Worm (Caenorhabditis elegans) whole organism, L4 larva: ENCODE results near the gene Y39C12A.9.

Experiments used
- F10B5.3 ChIP-seq: sonication (generic microtip); optimal IDR thresholded peaks from 2 replicates; lab custom pipeline; 2016; ENCODE audit warnings: mild to moderate bottlenecking, missing genetic modification characterization, missing compliant biosample characterization
- aha-1 ChIP-seq: fragments of 150-350 bp; peaks from one replicate; lab custom pipeline; 2014; ENCODE audit warnings: missing biosample characterization, missing genetic modification characterization
- daf-12 ChIP-seq: fragments of 150-350 bp; optimal IDR thresholded peaks from 2 replicates; lab custom pipeline; 2014; ENCODE audit warnings: missing biosample characterization, missing genetic modification reagents, missing genetic modification characterization
- egl-27 ChIP-seq: sonication (generic microtip); optimal IDR thresholded peaks from 3 replicates; lab custom pipeline; 2017; ENCODE audit warnings: missing biosample characterization, missing genetic modification reagents, missing genetic modification characterization
- lin-13 ChIP-seq: fragments of 150-350 bp; optimal IDR thresholded peaks from 2 replicates; lab custom pipeline; 2014; ENCODE audit warnings: missing biosample characterization, missing genetic modification reagents, missing genetic modification characterization
- lin-39 ChIP-seq: fragments of 150-350 bp; optimal IDR thresholded peaks from 2 replicates; lab custom pipeline; 2014; ENCODE audit warnings: missing biosample characterization, missing genetic modification reagents, missing genetic modification characterization
- mxl-2 ChIP-seq: fragments of 200-800 bp; sonication (Bioruptor generic); conservative IDR thresholded peaks from 2 replicates; pipeline ENCODE4 v1.3.6; 2022; ENCODE audit warnings: missing genetic modification reagents, missing genetic modification characterization, missing compliant biosample characterization
- nhr-11 ChIP-seq: fragments of 150-350 bp; optimal IDR thresholded peaks from 2 replicates; lab custom pipeline; 2014; ENCODE audit warnings: missing biosample characterization, missing genetic modification characterization
- nhr-237 ChIP-seq: sonication (generic microtip); optimal IDR thresholded peaks from 2 replicates; lab custom pipeline; 2017; ENCODE audit warnings: missing biosample characterization, missing genetic modification characterization
- unc-130 ChIP-seq: sonication (generic microtip); optimal IDR thresholded peaks from 2 replicates; lab custom pipeline; 2016; ENCODE audit warnings: missing genetic modification reagents, missing genetic modification characterization, missing compliant biosample characterization
- ztf-11 ChIP-seq: fragments of 150-350 bp; optimal IDR thresholded peaks from 2 replicates; lab custom pipeline; 2014; ENCODE audit warnings: missing biosample characterization, missing genetic modification characterization

DNA sequence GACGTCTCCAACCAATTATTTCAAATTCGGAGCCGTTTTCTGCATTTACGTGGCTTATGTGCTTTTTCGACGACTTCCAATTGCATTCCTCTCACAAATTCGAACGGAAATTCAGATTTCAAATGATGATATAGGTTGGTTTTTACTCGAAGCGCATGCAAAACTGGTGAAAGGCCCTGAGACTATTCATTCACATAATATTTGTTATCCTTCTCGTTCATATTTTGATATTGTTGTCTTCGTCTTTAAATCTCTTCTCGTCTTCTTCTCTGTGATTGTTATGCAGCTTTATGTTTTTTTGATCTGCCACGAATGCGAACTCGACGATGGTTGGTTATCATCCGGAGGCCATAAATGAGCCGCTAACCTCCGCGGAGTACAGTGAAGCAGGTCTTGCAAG, 23.9 kb upstream of the Y39C12A.9 start, which contains the start of gene hpo-12:
- TF ChIP-seq aha-1 (tag; lab: Kevin White, UChicago) (no peak), nhr-237 (tag; lab: Kevin White, UChicago) (no peak), F10B5.3 (tag; lab: Kevin White, UChicago) (no peak), nhr-11 (no peak), ztf-11 (tag; lab: Kevin White, UChicago) (no peak), mxl-2 (no peak), lin-13 (GFP tag; lab: Kevin White, UChicago) (no peak), egl-27 (tag; lab: Kevin White, UChicago) (no peak), lin-39 (tag; lab: Kevin White, UChicago) (no peak), daf-12 (tag; lab: Kevin White, UChicago) (no peak), unc-130 (GFP tag; lab: Kevin White, UChicago) (no peak)
